Worm (Caenorhabditis elegans) whole organism, young adult: ENCODE results near the gene sre-38.

Experiments used
- B0019.2 ChIP-seq: fragments of 200-800 bp; sonication (Bioruptor generic); conservative IDR thresholded peaks from 2 replicates; pipeline ENCODE4 v1.3.6; 2022; ENCODE audit warnings: missing genetic modification reagents, missing genetic modification characterization, missing compliant biosample characterization
- B0261.1 ChIP-seq: sonication (generic microtip); optimal IDR thresholded peaks from 2 replicates; lab custom pipeline; 2016; ENCODE audit warnings: mild to moderate bottlenecking, missing genetic modification characterization, moderate library complexity, missing compliant biosample characterization
- C06A6.2 ChIP-seq: fragments of 200-800 bp; sonication (Bioruptor generic); conservative IDR thresholded peaks from 2 replicates; pipeline ENCODE4 v1.3.6; 2022; ENCODE audit warnings: missing genetic modification characterization, missing compliant biosample characterization
- F10E7.11 ChIP-seq: sonication (generic microtip); optimal IDR thresholded peaks from 2 replicates; lab custom pipeline; 2017; ENCODE audit warnings: mild to moderate bottlenecking, missing genetic modification characterization, moderate library complexity, missing compliant biosample characterization
- F22D6.2 ChIP-seq: sonication (generic microtip); optimal IDR thresholded peaks from 2 replicates; lab custom pipeline; 2016; ENCODE audit warnings: mild to moderate bottlenecking, missing genetic modification characterization, missing compliant biosample characterization
- F23B12.7 ChIP-seq: sonication (generic microtip); optimal IDR thresholded peaks from 2 replicates; lab custom pipeline; 2017; ENCODE audit warnings: missing genetic modification characterization, mild to moderate bottlenecking, missing compliant biosample characterization, antibody characterized with exemption, moderate library complexity; ENCODE audit not compliant: insufficient read depth
- F33H1.4 ChIP-seq: fragments of 200-800 bp; sonication (Bioruptor generic); IDR thresholded peaks from 2 replicates; pipeline ENCODE4 v1.3.6; 2022; ENCODE audit warnings: missing genetic modification reagents, missing genetic modification characterization, missing compliant biosample characterization
- F57A8.1 ChIP-seq: fragments of 200-800 bp; sonication (Bioruptor generic); optimal IDR thresholded peaks from 2 replicates; lab custom pipeline; 2018; ENCODE audit warnings: mild to moderate bottlenecking, missing genetic modification characterization, moderate library complexity, missing compliant biosample characterization
- Y53F4B.3 ChIP-seq: fragments of 200-800 bp; sonication (Bioruptor generic); IDR thresholded peaks from 2 replicates; pipeline ENCODE4 v1.3.6; 2022; ENCODE audit warnings: missing genetic modification reagents, missing genetic modification characterization, missing compliant biosample characterization
- Y53G8AR.9 ChIP-seq: fragments of 200-800 bp; sonication (Bioruptor generic); conservative IDR thresholded peaks from 2 replicates; pipeline ENCODE4 v1.3.6; 2022; ENCODE audit warnings: missing genetic modification reagents, missing genetic modification characterization, missing compliant biosample characterization
- ama-1 ChIP-seq, 3 experiments: fragments of 150-350 bp in 1 of 3; sonication (generic microtip) in 2 of 3; optimal IDR thresholded peaks; 2 replicates each; lab custom pipeline; 2014 to 2018; ENCODE audit warnings: missing biosample characterization in 2 of 3, missing genetic modification characterization in 2 of 3, missing genetic modification reagents in 2 of 3
- aptf-3 ChIP-seq: fragments of 200-800 bp; sonication (Bioruptor generic); IDR thresholded peaks from 2 replicates; pipeline ENCODE4 v1.3.6; 2022; ENCODE audit warnings: missing genetic modification characterization, missing compliant biosample characterization
- bed-2 ChIP-seq: fragments of 200-800 bp; sonication (Bioruptor generic); IDR thresholded peaks from 2 replicates; pipeline ENCODE4 v1.3.6; 2022; ENCODE audit warnings: missing genetic modification reagents, missing genetic modification characterization, missing compliant biosample characterization
- ccch-3 ChIP-seq: fragments of 200-800 bp; sonication (Bioruptor generic); optimal IDR thresholded peaks from 2 replicates; lab custom pipeline; 2018; ENCODE audit warnings: mild to moderate bottlenecking, missing genetic modification characterization, missing compliant biosample characterization
- ceh-58 ChIP-seq: fragments of 200-800 bp; sonication (Bioruptor generic); IDR thresholded peaks from 2 replicates; pipeline ENCODE4 v1.3.6; 2022; ENCODE audit warnings: missing genetic modification characterization, missing compliant biosample characterization
- die-1 ChIP-seq: sonication (generic microtip); optimal IDR thresholded peaks from 2 replicates; lab custom pipeline; 2016; ENCODE audit warnings: missing genotype, mild to moderate bottlenecking, missing genetic modification characterization, missing compliant biosample characterization
- dox-1 ChIP-seq: fragments of 200-800 bp; sonication (Bioruptor generic); IDR thresholded peaks from 2 replicates; pipeline ENCODE4 v1.3.6; 2022; ENCODE audit warnings: missing genetic modification reagents, missing genetic modification characterization, missing compliant biosample characterization
- efl-1 ChIP-seq: fragments of 150-350 bp; optimal IDR thresholded peaks from 2 replicates; lab custom pipeline; 2014; ENCODE audit warnings: missing biosample characterization, missing genetic modification reagents, missing genetic modification characterization
- him-1 ChIP-seq: sonication (generic microtip); optimal IDR thresholded peaks from 2 replicates; lab custom pipeline; 2016; ENCODE audit warnings: missing genotype, missing genetic modification reagents, missing genetic modification characterization, missing compliant biosample characterization
- hlh-12 ChIP-seq: sonication (generic microtip); optimal IDR thresholded peaks from 2 replicates; lab custom pipeline; 2016; ENCODE audit warnings: missing genetic modification characterization, missing compliant biosample characterization
- hmg-1.2 ChIP-seq: fragments of 200-800 bp; sonication (Bioruptor generic); IDR thresholded peaks from 2 replicates; pipeline ENCODE4 v1.3.6; 2022; ENCODE audit warnings: missing genetic modification reagents, missing genetic modification characterization, missing compliant biosample characterization
- hmg-20 ChIP-seq: fragments of 200-800 bp; sonication (Bioruptor generic); IDR thresholded peaks from 2 replicates; pipeline ENCODE4 v1.3.6; 2022; ENCODE audit warnings: missing genetic modification reagents, missing genetic modification characterization, missing compliant biosample characterization
- hrde-1 ChIP-seq: sonication (generic microtip); optimal IDR thresholded peaks from 2 replicates; lab custom pipeline; 2016; ENCODE audit warnings: missing genetic modification characterization, mild to moderate bottlenecking, missing compliant biosample characterization, moderate library complexity, missing genotype, missing genetic modification reagents, borderline replicate concordance
- lag-1 ChIP-seq: fragments of 200-800 bp; sonication (Bioruptor generic); IDR thresholded peaks from 2 replicates; pipeline ENCODE4 v1.3.6; 2022; ENCODE audit warnings: missing genetic modification reagents, missing genetic modification characterization, missing compliant biosample characterization
- let-607 ChIP-seq, 2 experiments: fragments of 200-800 bp in 1 of 2; sonication (Bioruptor generic) in 1 of 2; sonication (generic microtip) in 1 of 2; optimal IDR thresholded peaks; 2 replicates each; lab custom pipeline; 2016 to 2018; ENCODE audit warnings: mild to moderate bottlenecking in 2 of 2, missing compliant biosample characterization in 2 of 2, missing genetic modification characterization in 2 of 2, moderate library complexity in 2 of 2, missing genotype in 1 of 2
- lin-26 ChIP-seq: fragments of 200-800 bp; sonication (Bioruptor generic); IDR thresholded peaks from 2 replicates; pipeline ENCODE4 v1.3.6; 2022; ENCODE audit warnings: missing genetic modification reagents, missing genetic modification characterization, missing compliant biosample characterization
- mcd-1 ChIP-seq: fragments of 200-800 bp; sonication (Bioruptor generic); IDR thresholded peaks from 2 replicates; pipeline ENCODE4 v1.3.6; 2022; ENCODE audit warnings: missing genetic modification reagents, missing genetic modification characterization, missing compliant biosample characterization
- nhr-120 ChIP-seq: fragments of 200-800 bp; sonication (Bioruptor generic); IDR thresholded peaks from 2 replicates; pipeline ENCODE4 v1.3.6; 2022; ENCODE audit warnings: missing genetic modification characterization, missing compliant biosample characterization
- pbrm-1 ChIP-seq: fragments of 200-800 bp; sonication (Bioruptor generic); IDR thresholded peaks from 2 replicates; pipeline ENCODE4 v1.3.6; 2022; ENCODE audit warnings: missing genetic modification reagents, missing genetic modification characterization, missing compliant biosample characterization
- pha-4 ChIP-seq: fragments of 150-350 bp; sonication (generic microtip); optimal IDR thresholded peaks from 2 replicates; lab custom pipeline; 2014; ENCODE audit warnings: missing biosample characterization, missing genetic modification reagents, missing genetic modification characterization
- rcor-1 ChIP-seq: fragments of 200-800 bp; sonication (Bioruptor generic); IDR thresholded peaks from 2 replicates; pipeline ENCODE4 v1.3.6; 2022; ENCODE audit warnings: missing genetic modification reagents, missing genetic modification characterization, missing compliant biosample characterization
- snpc-3.4 ChIP-seq: sonication (generic microtip); optimal IDR thresholded peaks from 2 replicates; lab custom pipeline; 2017; ENCODE audit warnings: missing genetic modification characterization, mild to moderate bottlenecking, missing compliant biosample characterization, antibody characterized with exemption, moderate library complexity, missing genotype, missing genetic modification reagents
- snpc-4 ChIP-seq, 5 experiments: fragments of 150-350 bp in 1 of 5; sonication (generic microtip) in 4 of 5; optimal IDR thresholded peaks; 2 replicates each; lab custom pipeline; 2014 to 2018; ENCODE audit warnings: missing genetic modification characterization in 5 of 5, missing biosample characterization in 3 of 5, antibody characterized with exemption in 2 of 5, mild to moderate bottlenecking in 2 of 5, missing compliant biosample characterization in 2 of 5, missing genotype in 2 of 5, moderate library complexity in 2 of 5, missing genetic modification reagents in 1 of 5
- somi-1 ChIP-seq: fragments of 200-800 bp; sonication (Bioruptor generic); optimal IDR thresholded peaks from 2 replicates; lab custom pipeline; 2018; ENCODE audit warnings: mild to moderate bottlenecking, missing genetic modification characterization, missing compliant biosample characterization
- sptf-2 ChIP-seq: fragments of 200-800 bp; sonication (Bioruptor generic); optimal IDR thresholded peaks from 2 replicates; lab custom pipeline; 2018; ENCODE audit warnings: mild to moderate bottlenecking, missing genetic modification characterization, missing compliant biosample characterization
- tbp1 ChIP-seq: fragments of 200-800 bp; sonication (Bioruptor generic); optimal IDR thresholded peaks from 2 replicates; lab custom pipeline; 2018; ENCODE audit warnings: mild to moderate bottlenecking, missing genetic modification characterization, missing compliant biosample characterization
- zfh-2 ChIP-seq: fragments of 200-800 bp; sonication (Bioruptor generic); conservative IDR thresholded peaks from 2 replicates; pipeline ENCODE4 v1.3.6; 2022; ENCODE audit warnings: missing genetic modification reagents, missing genetic modification characterization, missing compliant biosample characterization
- zim-3 ChIP-seq: sonication (generic microtip); optimal IDR thresholded peaks from 2 replicates; lab custom pipeline; 2017; ENCODE audit warnings: mild to moderate bottlenecking, missing genetic modification characterization, moderate library complexity, missing compliant biosample characterization
- ztf-18 ChIP-seq: sonication (generic microtip); optimal IDR thresholded peaks from 2 replicates; lab custom pipeline; 2016; ENCODE audit warnings: missing genotype, mild to moderate bottlenecking, missing genetic modification characterization, missing compliant biosample characterization
- ztf-25 ChIP-seq: fragments of 200-800 bp; sonication (Bioruptor generic); IDR thresholded peaks from 2 replicates; pipeline ENCODE4 v1.3.6; 2022; ENCODE audit warnings: missing genetic modification reagents, missing genetic modification characterization, missing compliant biosample characterization
- ztf-3 ChIP-seq: fragments of 200-800 bp; sonication (Bioruptor generic); optimal IDR thresholded peaks from 2 replicates; lab custom pipeline; 2018; ENCODE audit warnings: mild to moderate bottlenecking, missing genetic modification characterization, missing compliant biosample characterization
- ztf-6 ChIP-seq: fragments of 200-800 bp; sonication (Bioruptor generic); IDR thresholded peaks from 2 replicates; pipeline ENCODE4 v1.3.6; 2022; ENCODE audit warnings: missing genetic modification reagents, missing genetic modification characterization, missing compliant biosample characterization

sre-38 gene

ce11 chrII:12429743-12430142, 27.6 kb upstream of the sre-38 start, which contains the start of gene Y57A10C.8:
Y57A10C.8 (minus strand) TSS chrII:12429843.
- TF ChIP-seq mcd-1 (GFP tag; lab: Robert Waterston, UW) (no peak), ztf-18 (tag; lab: Kevin White, UChicago) (no peak), pha-4 (tag; lab: Kevin White, UChicago) (no peak), F57A8.1 (no peak), lag-1 (GFP tag; lab: Robert Waterston, UW) (no peak), hmg-1.2 (GFP tag; lab: Robert Waterston, UW) (no peak), him-1 (tag; lab: Kevin White, UChicago) (no peak), sptf-2 (GFP tag; lab: Kevin White, UChicago) (no peak), F10E7.11 (no peak), aptf-3 (GFP tag; lab: Robert Waterston, UW) (no peak), zim-3 (tag; lab: Kevin White, UChicago) (no peak), hlh-12 (tag; lab: Kevin White, UChicago) (no peak), B0019.2 (GFP tag; lab: Robert Waterston, UW) (no peak), Y53F4B.3 (no peak), ceh-58 (GFP tag; lab: Robert Waterston, UW) (no peak), ama-1 (optimal IDR thresholded peaks at IDR 0.05; lab: Kevin White, UChicago) (no peak), ama-1 (GFP tag; optimal IDR thresholded peaks at IDR 0.05; lab: Kevin White, UChicago) (no peak)

DNA sequence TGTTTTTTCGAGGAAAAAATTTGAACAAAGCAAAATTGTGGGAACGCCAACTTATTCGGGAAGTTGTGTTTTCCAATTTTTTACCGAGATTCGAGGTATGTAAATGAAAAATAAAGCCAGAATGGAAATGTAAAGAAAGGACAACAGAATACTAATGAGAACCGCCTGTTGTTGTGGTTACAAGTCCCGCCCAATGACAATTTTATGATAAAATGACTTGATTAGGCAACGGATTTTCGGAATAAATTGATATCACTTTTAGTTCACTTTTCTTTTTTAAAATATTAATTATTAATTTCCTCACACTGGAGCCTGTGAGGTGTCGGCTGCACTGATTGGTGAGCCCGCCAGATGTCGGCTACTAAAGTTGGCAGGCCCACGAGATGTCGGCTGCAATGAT, 25.0 kb upstream of the sre-38 start, which contains the start of gene dct-12:
dct-12 (minus strand) TSS at position 101 of the 400 bp plus-strand sequence.
- TF ChIP-seq snpc-4 (GFP tag; optimal IDR thresholded peaks at IDR 0.05; lab: Kevin White, UChicago) (no peak), snpc-4 (tag; optimal IDR thresholded peaks at IDR 0.05; lab: Kevin White, UChicago) (peak in 1 of 4 experiments; percentile 35), snpc-3.4 (tag; lab: Kevin White, UChicago) (no peak), ztf-6 (GFP tag; lab: Robert Waterston, UW) (no peak)

- TF ChIP-seq hrde-1 (tag; lab: Kevin White, UChicago) (no peak), zim-3 (tag; lab: Kevin White, UChicago) (peak; percentile 1), pbrm-1 (GFP tag; lab: Robert Waterston, UW) (no peak), ztf-18 (tag; lab: Kevin White, UChicago) (no peak), Y53G8AR.9 (GFP tag; lab: Robert Waterston, UW) (no peak), bed-2 (GFP tag; lab: Robert Waterston, UW) (no peak), hmg-20 (no peak), dox-1 (GFP tag; lab: Robert Waterston, UW) (peak; percentile 26; the same call in 1 of the 2 replicates), C06A6.2 (GFP tag; lab: Robert Waterston, UW) (no peak), F23B12.7 (tag; lab: Kevin White, UChicago) (peak; percentile 22), F22D6.2 (tag; lab: Kevin White, UChicago) (no peak), efl-1 (GFP tag; lab: Kevin White, UChicago) (no peak), lag-1 (GFP tag; lab: Robert Waterston, UW) (no peak), hmg-1.2 (GFP tag; lab: Robert Waterston, UW) (peak; percentile 23; the same call in 1 of the 2 replicates), ztf-25 (GFP tag; lab: Robert Waterston, UW) (0 out of 2 replicates have a peak, but pooled peaks have one; percentile 32), B0261.1 (tag; lab: Kevin White, UChicago) (peak; percentile 61), nhr-120 (GFP tag; lab: Robert Waterston, UW) (0 out of 2 replicates have a peak, but pooled peaks have one; percentile 11), somi-1 (GFP tag; lab: Kevin White, UChicago) (no peak), zfh-2 (GFP tag; lab: Robert Waterston, UW) (peak; percentile 81), ztf-3 (no peak), rcor-1 (no peak), tbp1 (peak; percentile 87), F33H1.4 (GFP tag; lab: Robert Waterston, UW) (peak; percentile 22; the same call in 1 of the 2 replicates), ccch-3 (GFP tag; lab: Kevin White, UChicago) (no peak), let-607 (tag; optimal IDR thresholded peaks at IDR 0.05; lab: Kevin White, UChicago) (no peak), die-1 (tag; lab: Kevin White, UChicago) (peak; percentile 45), lin-26 (peak; percentile 65; the same call in 1 of the 2 replicates)
These were observed 22.0 kb upstream of the sre-38 start for ce11 chrII:12435202-12435872.
